Worm (Caenorhabditis elegans) whole organism, L4 larva: ENCODE data around the gene eif-3.K.
A peak's percentile ranks its signal among the peaks of the same experiment; 100 is the strongest.

Experiments used
- F37D6.2 ChIP-seq: sonication (generic microtip); optimal IDR thresholded peaks from 2 replicates; lab custom pipeline; 2016; ENCODE audit warnings: mild to moderate bottlenecking, missing genetic modification characterization, missing compliant biosample characterization
- F44E2.7 ChIP-seq: fragments of 200-800 bp; sonication (Bioruptor generic); IDR thresholded peaks from 2 replicates; pipeline ENCODE4 v2.1.2; 2022; ENCODE audit warnings: missing genetic modification characterization, missing compliant biosample characterization
- R02D3.7 ChIP-seq: fragments of 150-350 bp; sonication (generic microtip); optimal IDR thresholded peaks from 3 replicates; lab custom pipeline; 2014; ENCODE audit warnings: missing biosample characterization, missing genetic modification characterization
- T20F7.1 ChIP-seq: fragments of 200-800 bp; sonication (Bioruptor generic); optimal IDR thresholded peaks from 2 replicates; lab custom pipeline; 2018; ENCODE audit warnings: mild to moderate bottlenecking, missing genetic modification characterization, missing compliant biosample characterization
- aha-1 ChIP-seq: fragments of 150-350 bp; peaks from one replicate; lab custom pipeline; 2014; ENCODE audit warnings: missing biosample characterization, missing genetic modification characterization
- aly-2 ChIP-seq: sonication (generic microtip); optimal IDR thresholded peaks from 2 replicates; lab custom pipeline; 2018; ENCODE audit warnings: missing biosample characterization, missing genetic modification characterization
- attf-4 ChIP-seq: sonication (generic microtip); optimal IDR thresholded peaks from 3 replicates; lab custom pipeline; 2017; ENCODE audit warnings: missing biosample characterization, missing genetic modification characterization
- cey-2 ChIP-seq: sonication (generic microtip); optimal IDR thresholded peaks from 3 replicates; lab custom pipeline; 2017; ENCODE audit warnings: missing genetic modification characterization, mild to moderate bottlenecking, missing compliant biosample characterization, antibody characterized with exemption, borderline replicate concordance; ENCODE audit not compliant: insufficient read depth
- daf-16 ChIP-seq, 3 experiments: sonication (generic microtip); optimal IDR thresholded peaks; 2 replicates each; lab custom pipeline; 2016 to 2017; ENCODE audit warnings: missing genetic modification characterization in 3 of 3, missing genetic modification reagents in 3 of 3, mild to moderate bottlenecking in 2 of 3, missing compliant biosample characterization in 2 of 3, missing biosample characterization in 1 of 3, moderate library complexity in 1 of 3
- dmd-6 ChIP-seq: fragments of 200-800 bp; sonication (Bioruptor generic); IDR thresholded peaks from 2 replicates; pipeline ENCODE4 v1.3.6; 2022; ENCODE audit warnings: missing genetic modification reagents, missing genetic modification characterization, missing compliant biosample characterization
- dmd-8 ChIP-seq: fragments of 200-800 bp; sonication (Bioruptor generic); IDR thresholded peaks from 2 replicates; pipeline ENCODE4 v1.3.6; 2022; ENCODE audit warnings: missing genetic modification characterization, missing compliant biosample characterization
- dpl-1 ChIP-seq: fragments of 150-350 bp; optimal IDR thresholded peaks from 2 replicates; lab custom pipeline; 2014; ENCODE audit warnings: missing biosample characterization, missing genetic modification reagents, missing genetic modification characterization
- dve-1 ChIP-seq: sonication (generic microtip); optimal IDR thresholded peaks from 2 replicates; lab custom pipeline; 2017; ENCODE audit warnings: antibody characterized with exemption, mild to moderate bottlenecking, missing genetic modification characterization, missing compliant biosample characterization; ENCODE audit not compliant: insufficient read depth
- egl-43 ChIP-seq: fragments of 200-800 bp; sonication (Bioruptor generic); IDR thresholded peaks from 2 replicates; pipeline ENCODE4 v1.3.6; 2022; ENCODE audit warnings: missing genetic modification reagents, missing genetic modification characterization, missing compliant biosample characterization
- gei-8 ChIP-seq: fragments of 200-800 bp; sonication (Bioruptor generic); optimal IDR thresholded peaks from 2 replicates; lab custom pipeline; 2018; ENCODE audit warnings: mild to moderate bottlenecking, missing genetic modification characterization, missing compliant biosample characterization
- hif-1 ChIP-seq, 2 experiments: sonication (generic microtip); optimal IDR thresholded peaks; 2 replicates each; lab custom pipeline; 2016 to 2017; ENCODE audit warnings: missing compliant biosample characterization in 2 of 2, missing genetic modification characterization in 2 of 2, missing genetic modification reagents in 2 of 2, missing genotype in 2 of 2, mild to moderate bottlenecking in 1 of 2
- hlh-11 ChIP-seq: fragments of 200-800 bp; sonication (Bioruptor generic); optimal IDR thresholded peaks from 2 replicates; lab custom pipeline; 2018; ENCODE audit warnings: mild to moderate bottlenecking, missing genetic modification characterization, missing compliant biosample characterization
- hlh-30 ChIP-seq: sonication (generic microtip); optimal IDR thresholded peaks from 2 replicates; lab custom pipeline; 2017; ENCODE audit warnings: antibody characterized with exemption, mild to moderate bottlenecking, missing genetic modification characterization, missing compliant biosample characterization; ENCODE audit not compliant: insufficient read depth
- jun-1 ChIP-seq: fragments of 150-350 bp; optimal IDR thresholded peaks from 2 replicates; lab custom pipeline; 2014; ENCODE audit warnings: missing biosample characterization, missing genetic modification reagents, missing genetic modification characterization
- lin-1 ChIP-seq: fragments of 200-800 bp; sonication (Bioruptor generic); IDR thresholded peaks from 2 replicates; pipeline ENCODE4 v1.3.6; 2022; ENCODE audit warnings: missing genetic modification reagents, missing genetic modification characterization, missing compliant biosample characterization
- lin-13 ChIP-seq: fragments of 150-350 bp; optimal IDR thresholded peaks from 2 replicates; lab custom pipeline; 2014; ENCODE audit warnings: missing biosample characterization, missing genetic modification reagents, missing genetic modification characterization
- lin-39 ChIP-seq: fragments of 150-350 bp; optimal IDR thresholded peaks from 2 replicates; lab custom pipeline; 2014; ENCODE audit warnings: missing biosample characterization, missing genetic modification reagents, missing genetic modification characterization
- madf-5 ChIP-seq, 2 experiments: fragments of 200-800 bp; sonication (Bioruptor generic); IDR thresholded peaks; 2 replicates each; pipeline ENCODE4 v1.3.6; 2022; ENCODE audit warnings: missing compliant biosample characterization in 2 of 2, missing genetic modification characterization in 2 of 2
- mdl-1 ChIP-seq, 2 experiments: fragments of 150-350 bp in 1 of 2; sonication (generic microtip) in 1 of 2; optimal IDR thresholded peaks; 2 replicates each; lab custom pipeline; 2014 to 2017; ENCODE audit warnings: missing biosample characterization in 2 of 2, missing genetic modification characterization in 2 of 2
- mes-2 ChIP-seq: sonication (generic microtip); optimal IDR thresholded peaks from 2 replicates; lab custom pipeline; 2016; ENCODE audit warnings: missing genotype, mild to moderate bottlenecking, missing genetic modification characterization, missing compliant biosample characterization; ENCODE audit not compliant: poor library complexity, severe bottlenecking
- mxl-3 ChIP-seq: fragments of 200-800 bp; sonication (Bioruptor generic); optimal IDR thresholded peaks from 2 replicates; lab custom pipeline; 2018; ENCODE audit warnings: mild to moderate bottlenecking, missing genetic modification characterization, missing compliant biosample characterization
- nhr-102 ChIP-seq: sonication (generic microtip); optimal IDR thresholded peaks from 2 replicates; lab custom pipeline; 2016; ENCODE audit warnings: mild to moderate bottlenecking, missing genetic modification characterization, moderate library complexity, missing compliant biosample characterization
- nhr-11 ChIP-seq: fragments of 150-350 bp; optimal IDR thresholded peaks from 2 replicates; lab custom pipeline; 2014; ENCODE audit warnings: missing biosample characterization, missing genetic modification characterization
- nhr-25 ChIP-seq: sonication (generic microtip); optimal IDR thresholded peaks from 2 replicates; lab custom pipeline; 2017; ENCODE audit warnings: missing genetic modification characterization, mild to moderate bottlenecking, missing compliant biosample characterization, antibody characterized with exemption, moderate library complexity, borderline replicate concordance; ENCODE audit not compliant: insufficient read depth
- nhr-28 ChIP-seq: fragments of 150-350 bp; optimal IDR thresholded peaks from 2 replicates; lab custom pipeline; 2014; ENCODE audit warnings: missing biosample characterization, missing genetic modification characterization
- nhr-41 ChIP-seq: fragments of 200-800 bp; sonication (Bioruptor generic); IDR thresholded peaks from 2 replicates; pipeline ENCODE4 v1.3.6; 2022; ENCODE audit warnings: missing genetic modification reagents, missing genetic modification characterization, missing compliant biosample characterization
- nhr-48 ChIP-seq: sonication (generic microtip); optimal IDR thresholded peaks from 2 replicates; lab custom pipeline; 2016; ENCODE audit warnings: mild to moderate bottlenecking, missing genetic modification characterization, missing compliant biosample characterization
- nhr-6 ChIP-seq: fragments of 150-350 bp; optimal IDR thresholded peaks from 2 replicates; lab custom pipeline; 2014; ENCODE audit warnings: missing biosample characterization, missing genetic modification characterization
- nhr-77 ChIP-seq: fragments of 150-350 bp; optimal IDR thresholded peaks from 2 replicates; lab custom pipeline; 2014; ENCODE audit warnings: missing biosample characterization, missing genetic modification characterization
- pha-4 ChIP-seq, 2 experiments: fragments of 150-350 bp in 1 of 2; fragments of 200-800 bp in 1 of 2; sonication (Bioruptor generic) in 1 of 2; IDR thresholded peaks in 1 of 2; optimal IDR thresholded peaks in 1 of 2; 2 replicates each; pipeline versions ENCODE4 v1.3.6 to Lab custom; 2014 to 2022; ENCODE audit warnings: missing genetic modification characterization in 2 of 2, missing genetic modification reagents in 2 of 2, missing biosample characterization in 1 of 2, missing compliant biosample characterization in 1 of 2
- php-3 ChIP-seq: fragments of 200-800 bp; sonication (Bioruptor generic); IDR thresholded peaks from 2 replicates; pipeline ENCODE4 v1.3.6; 2022; ENCODE audit warnings: missing genetic modification reagents, missing genetic modification characterization, missing compliant biosample characterization
- pqm-1 ChIP-seq: sonication (generic microtip); optimal IDR thresholded peaks from 2 replicates; lab custom pipeline; 2017; ENCODE audit warnings: missing biosample characterization, missing genetic modification characterization
- saeg-2 ChIP-seq: fragments of 200-800 bp; sonication (Bioruptor generic); IDR thresholded peaks from 2 replicates; pipeline ENCODE4 v1.3.6; 2022; ENCODE audit warnings: missing genetic modification reagents, missing genetic modification characterization, missing compliant biosample characterization
- spr-1 ChIP-seq: sonication (generic microtip); optimal IDR thresholded peaks from 2 replicates; lab custom pipeline; 2016; ENCODE audit warnings: mild to moderate bottlenecking, missing genetic modification characterization, missing compliant biosample characterization
- spr-3 ChIP-seq: fragments of 200-800 bp; sonication (Bioruptor generic); optimal IDR thresholded peaks from 2 replicates; lab custom pipeline; 2018; ENCODE audit warnings: mild to moderate bottlenecking, missing genetic modification characterization, missing compliant biosample characterization
- tra-1 ChIP-seq: fragments of 200-800 bp; sonication (Bioruptor generic); IDR thresholded peaks from 2 replicates; pipeline ENCODE4 v1.3.6; 2022; ENCODE audit warnings: missing genetic modification reagents, missing genetic modification characterization, missing compliant biosample characterization
- unc-39 ChIP-seq: sonication (generic microtip); optimal IDR thresholded peaks from 2 replicates; lab custom pipeline; 2017; ENCODE audit warnings: missing biosample characterization, missing genetic modification characterization
- unc-62 ChIP-seq, 3 experiments: fragments of 150-350 bp in 1 of 3; sonication (generic microtip); optimal IDR thresholded peaks in 2 of 3; peaks in 1 of 3; 1 replicate in 1 of 3; 2 replicates in 2 of 3; lab custom pipeline; 2014 to 2017; ENCODE audit warnings: missing biosample characterization in 3 of 3, missing genetic modification characterization in 3 of 3, missing genetic modification reagents in 3 of 3, missing genotype in 1 of 3
- vab-7 ChIP-seq: fragments of 200-800 bp; sonication (Bioruptor generic); IDR thresholded peaks from 2 replicates; pipeline ENCODE4 v1.3.6; 2022; ENCODE audit warnings: missing genetic modification reagents, missing genetic modification characterization, missing compliant biosample characterization
- zag-1 ChIP-seq: fragments of 150-350 bp; optimal IDR thresholded peaks from 2 replicates; lab custom pipeline; 2014; ENCODE audit warnings: missing biosample characterization, missing genetic modification characterization
- zfp-3 ChIP-seq: fragments of 200-800 bp; sonication (Bioruptor generic); conservative IDR thresholded peaks from 2 replicates; pipeline ENCODE4 v1.3.6; 2022; ENCODE audit warnings: missing genetic modification reagents, missing genetic modification characterization, missing compliant biosample characterization

Gene eif-3.K

ce11 chrV:12934976-12935375 lies 18.8 kb upstream of the eif-3.K start, which contains the start of gene T16G1.7 (continued):
- TF ChIP-seq lin-13, result no peak
- TF ChIP-seq F44E2.7, result no peak
- peak; percentile 54; the same call in 1 of the 2 replicates for TF ChIP-seq nhr-41 (GFP tag; lab: Robert Waterston, UW)
- TF ChIP-seq mes-2, result no peak
- TF ChIP-seq lin-39 (tag; lab: Kevin White, UChicago), result no peak
- TF ChIP-seq dve-1, result peak; percentile 76
- no peak for TF ChIP-seq R02D3.7 (tag; lab: Kevin White, UChicago)
- TF ChIP-seq gei-8, result no peak
- TF ChIP-seq nhr-25 (tag; lab: Kevin White, UChicago), result no peak
- peak in 1 of 2 experiments; percentile 26 for TF ChIP-seq unc-62 (GFP tag; optimal IDR thresholded peaks at IDR 0.05 in 1 of 2; lab: Kevin White, UChicago)
- TF ChIP-seq unc-62 (tag; optimal IDR thresholded peaks at IDR 0.05; lab: Kevin White, UChicago), result no peak
- no peak for TF ChIP-seq F37D6.2 (tag; lab: Kevin White, UChicago)
- peak in 1 of 2 experiments; percentile 51 for TF ChIP-seq mdl-1 (tag; optimal IDR thresholded peaks at IDR 0.05; lab: Kevin White, UChicago)
- 0 out of 2 replicates have a peak, but pooled peaks have one; percentile 42 for TF ChIP-seq tra-1 (GFP tag; lab: Robert Waterston, UW)
- no peak for TF ChIP-seq nhr-6
- no peak for TF ChIP-seq dmd-8
- no peak for TF ChIP-seq cey-2
- peak; percentile 68 for TF ChIP-seq nhr-77 (tag; lab: Kevin White, UChicago)
- TF ChIP-seq lin-1 (GFP tag; lab: Robert Waterston, UW), result peak; percentile 72; the same call in 1 of the 2 replicates
- no peak for TF ChIP-seq daf-16 (GFP tag; optimal IDR thresholded peaks at IDR 0.05; lab: Kevin White, UChicago)
- peak; percentile 77 for TF ChIP-seq daf-16 (tag; optimal IDR thresholded peaks at IDR 0.05; lab: Kevin White, UChicago)
- TF ChIP-seq aha-1 (tag; lab: Kevin White, UChicago), result peak; percentile 29
- no peak for TF ChIP-seq vab-7
- TF ChIP-seq dpl-1 (GFP tag; lab: Kevin White, UChicago), result no peak
- no peak for TF ChIP-seq zag-1 (tag; lab: Kevin White, UChicago)
- peak; percentile 13 for TF ChIP-seq T20F7.1
- TF ChIP-seq php-3 (GFP tag; lab: Robert Waterston, UW), result peak; percentile 68; the same call in 1 of the 2 replicates
- TF ChIP-seq nhr-48 (tag; lab: Kevin White, UChicago), result no peak
- peak; percentile 98 for TF ChIP-seq pqm-1 (tag; lab: Kevin White, UChicago)
- no peak for TF ChIP-seq egl-43
- peak; percentile 15 for TF ChIP-seq hlh-30
- no peak for TF ChIP-seq jun-1
- no peak for TF ChIP-seq hif-1 (tag; optimal IDR thresholded peaks at IDR 0.05; lab: Kevin White, UChicago)
- TF ChIP-seq mxl-3 (GFP tag; lab: Kevin White, UChicago), result peak; percentile 58
- TF ChIP-seq nhr-102 (tag; lab: Kevin White, UChicago), result peak; percentile 66
- no peak for TF ChIP-seq pha-4 (GFP tag; IDR thresholded peaks at IDR 0.05; lab: Robert Waterston, UW)
- TF ChIP-seq pha-4 (tag; optimal IDR thresholded peaks at IDR 0.05; lab: Kevin White, UChicago), result no peak
- no peak for TF ChIP-seq nhr-11 (tag; lab: Kevin White, UChicago)
- no peak for TF ChIP-seq spr-3 (GFP tag; lab: Kevin White, UChicago)
- TF ChIP-seq aly-2, result no peak
- no peak for TF ChIP-seq unc-39 (tag; lab: Kevin White, UChicago)
- no peak for TF ChIP-seq saeg-2 (GFP tag; lab: Robert Waterston, UW)
- no peak for TF ChIP-seq spr-1 (tag; lab: Kevin White, UChicago)

ce11 chrV:12937098-12937497 lies 16.7 kb upstream of the eif-3.K start, which contains the start of gene T16G1.6:
Gene T16G1.6, minus strand, starts transcription at chrV:12937174.
- peak; percentile 88 for TF ChIP-seq pqm-1 (tag; lab: Kevin White, UChicago)
- TF ChIP-seq dve-1, result peak; percentile 79
- TF ChIP-seq madf-5 (GFP tag; IDR thresholded peaks at IDR 0.05; lab: Robert Waterston, UW), result no peak
- peak; percentile 97 for TF ChIP-seq nhr-28 (tag; lab: Kevin White, UChicago)
- no peak for TF ChIP-seq daf-16 (GFP tag; optimal IDR thresholded peaks at IDR 0.05; lab: Kevin White, UChicago)
- peak; percentile 38 for TF ChIP-seq daf-16 (tag; optimal IDR thresholded peaks at IDR 0.05; lab: Kevin White, UChicago)
- no peak for TF ChIP-seq egl-43
- no peak for TF ChIP-seq zfp-3 (GFP tag; lab: Robert Waterston, UW)
- TF ChIP-seq attf-4, result no peak
- TF ChIP-seq nhr-102 (tag; lab: Kevin White, UChicago), result peak; percentile 71
- peak; percentile 63 for TF ChIP-seq hlh-11 (tag; lab: Kevin White, UChicago)
- TF ChIP-seq nhr-77 (tag; lab: Kevin White, UChicago), result peak; percentile 80
- peak; percentile 25 for TF ChIP-seq hlh-30
- peak; percentile 86 for TF ChIP-seq dmd-6 (GFP tag; lab: Robert Waterston, UW)
- peak; percentile 65; the same call in 1 of the 2 replicates for TF ChIP-seq php-3 (GFP tag; lab: Robert Waterston, UW)
